Fruit fly (Drosophila melanogaster): Measurements from ENCODE around the gene Polr2C.

dm6 chr2L:13847625-13848024 lies 14.5 kb downstream of the Polr2C start, which contains the start of gene CG7953:
- TF ChIP-seq psq (optimal IDR thresholded peaks at IDR 0.05) (no peak), Dll (optimal IDR thresholded peaks at IDR 0.05) (no peak)
